Worm (Caenorhabditis elegans): ENCODE results near the gene cpr-1.

cpr-1 gene

DNA sequence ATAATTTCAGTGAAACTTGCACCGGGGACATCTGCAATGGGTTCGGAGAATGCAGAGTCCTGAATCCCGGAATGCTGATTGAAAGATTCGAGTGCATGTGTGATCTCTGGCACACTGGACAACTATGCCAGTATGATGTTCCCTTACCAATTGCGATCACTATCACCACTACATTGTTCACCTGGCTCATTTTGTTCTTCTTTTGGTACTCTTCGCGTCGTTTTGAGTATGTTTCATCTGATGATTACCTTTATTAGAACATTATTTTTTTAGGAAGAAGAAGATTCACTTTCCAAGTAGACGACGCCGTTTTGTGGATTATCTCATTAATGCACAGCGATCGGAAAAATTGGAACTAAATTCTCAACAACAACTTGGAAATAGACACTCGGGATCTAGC lies 31.6 kb upstream of the cpr-1 start:
- TF ChIP-seq ztf-29 (GFP tag; IDR thresholded peaks at IDR 0.05) = no peak
- TF ChIP-seq med-1 (GFP tag; optimal IDR thresholded peaks at IDR 0.05; ENCODE audit: insufficient read depth) = no peak
- TF ChIP-seq cog-1 (tag; optimal IDR thresholded peaks at IDR 0.05) = no peak
- TF ChIP-seq klf-2 (GFP tag; conservative IDR thresholded peaks at IDR 0.05) = no peak
- no peak for TF ChIP-seq flt-1 (GFP tag; IDR thresholded peaks at IDR 0.05)
- no peak for TF ChIP-seq T22C8.4 (GFP tag; IDR thresholded peaks at IDR 0.05)
- TF ChIP-seq tab-1 (GFP tag; IDR thresholded peaks at IDR 0.05) = no peak
- TF ChIP-seq ztf-23 (GFP tag; IDR thresholded peaks at IDR 0.05) = no peak
- TF ChIP-seq ref-1 (GFP tag; conservative IDR thresholded peaks at IDR 0.05) = no peak

DNA sequence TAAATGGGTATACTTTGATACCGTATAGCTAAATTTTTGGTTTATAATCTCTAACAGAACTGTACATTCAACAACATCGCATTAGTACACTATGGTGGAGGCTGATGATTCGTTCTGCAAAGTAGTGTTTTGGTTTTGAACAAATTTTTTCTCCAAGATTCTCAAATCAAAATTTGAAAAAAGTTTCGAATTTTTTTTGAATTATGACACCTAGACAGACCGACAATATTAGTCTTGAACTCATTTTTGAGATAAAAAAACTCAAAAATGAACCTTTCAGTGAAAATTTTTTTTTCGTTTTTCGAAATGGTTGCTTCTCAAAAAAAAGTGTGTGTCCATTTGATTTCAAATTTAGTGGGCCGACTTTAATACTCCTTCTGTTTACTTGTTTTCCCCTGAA lies 29.9 kb upstream of the cpr-1 start:
- no peak for TF ChIP-seq klf-2 (GFP tag; conservative IDR thresholded peaks at IDR 0.05)
- TF ChIP-seq ztf-29 (GFP tag; IDR thresholded peaks at IDR 0.05) = no peak
- TF ChIP-seq ref-1 (GFP tag; conservative IDR thresholded peaks at IDR 0.05) = no peak
- TF ChIP-seq cog-1 (tag; optimal IDR thresholded peaks at IDR 0.05) = no peak
- TF ChIP-seq tab-1 (GFP tag; IDR thresholded peaks at IDR 0.05) = no peak
- TF ChIP-seq T22C8.4 (GFP tag; IDR thresholded peaks at IDR 0.05) = no peak

DNA sequence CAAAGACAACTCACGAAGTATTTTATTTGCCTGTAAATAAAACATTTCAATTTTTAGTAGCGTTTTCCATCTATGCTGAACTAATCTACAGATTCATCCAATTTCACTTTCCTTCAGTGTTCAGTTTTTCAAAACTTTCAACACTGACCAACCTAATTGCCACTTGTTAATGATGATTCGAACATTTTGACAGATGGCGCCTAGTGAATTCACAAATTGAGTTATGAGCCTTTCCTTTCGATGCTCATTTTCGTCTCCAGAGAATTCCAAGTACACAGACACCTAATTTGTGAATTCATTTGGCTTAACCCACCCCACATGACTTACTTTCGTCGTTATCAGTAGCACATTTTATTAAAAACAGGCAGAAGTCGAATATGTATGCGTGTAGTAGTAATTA lies 28.5 kb upstream of the cpr-1 start:
- TF ChIP-seq ztf-23 (GFP tag; IDR thresholded peaks at IDR 0.05) = no peak
- TF ChIP-seq flt-1 (GFP tag; IDR thresholded peaks at IDR 0.05) = no peak
- no peak for TF ChIP-seq cog-1 (tag; optimal IDR thresholded peaks at IDR 0.05)
- TF ChIP-seq tab-1 (GFP tag; IDR thresholded peaks at IDR 0.05) = no peak
- TF ChIP-seq klf-2 (GFP tag; conservative IDR thresholded peaks at IDR 0.05) = no peak
- TF ChIP-seq ref-1 (GFP tag; conservative IDR thresholded peaks at IDR 0.05) = no peak
- no peak for TF ChIP-seq ztf-29 (GFP tag; IDR thresholded peaks at IDR 0.05)
- no peak for TF ChIP-seq med-1 (GFP tag; optimal IDR thresholded peaks at IDR 0.05; ENCODE audit: insufficient read depth)
- no peak for TF ChIP-seq T22C8.4 (GFP tag; IDR thresholded peaks at IDR 0.05)

DNA sequence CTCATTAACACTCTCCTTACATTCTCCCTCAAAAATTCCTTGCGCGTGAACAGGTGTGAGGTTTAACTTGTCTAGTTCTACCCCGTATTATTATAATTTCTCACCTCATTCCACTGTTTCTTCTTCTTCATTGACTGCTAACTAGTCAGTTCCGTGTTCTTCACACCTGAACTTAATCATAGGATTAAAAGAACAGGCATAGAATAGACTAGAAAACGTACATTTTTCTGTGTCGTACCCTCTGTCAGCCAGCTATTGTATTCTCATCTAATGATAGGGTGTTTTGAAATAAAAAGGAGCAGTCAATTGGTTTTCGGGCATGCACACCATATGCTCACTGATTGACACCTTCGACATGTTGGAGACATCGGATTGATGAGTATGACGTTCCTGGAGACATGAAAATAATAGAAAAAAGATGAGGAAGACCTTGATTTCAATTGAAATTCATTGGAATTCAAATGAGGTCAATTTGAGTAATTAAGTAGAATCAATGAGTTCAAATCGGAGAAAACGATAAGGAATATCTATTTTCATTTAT lies 27.9 kb upstream of the cpr-1 start:
- no peak for TF ChIP-seq ztf-23 (GFP tag; IDR thresholded peaks at IDR 0.05)
- no peak for TF ChIP-seq T22C8.4 (GFP tag; IDR thresholded peaks at IDR 0.05)
- no peak for TF ChIP-seq cog-1 (tag; optimal IDR thresholded peaks at IDR 0.05)
- no peak for TF ChIP-seq med-1 (GFP tag; optimal IDR thresholded peaks at IDR 0.05; ENCODE audit: insufficient read depth)
- no peak for TF ChIP-seq ztf-29 (GFP tag; IDR thresholded peaks at IDR 0.05)

DNA sequence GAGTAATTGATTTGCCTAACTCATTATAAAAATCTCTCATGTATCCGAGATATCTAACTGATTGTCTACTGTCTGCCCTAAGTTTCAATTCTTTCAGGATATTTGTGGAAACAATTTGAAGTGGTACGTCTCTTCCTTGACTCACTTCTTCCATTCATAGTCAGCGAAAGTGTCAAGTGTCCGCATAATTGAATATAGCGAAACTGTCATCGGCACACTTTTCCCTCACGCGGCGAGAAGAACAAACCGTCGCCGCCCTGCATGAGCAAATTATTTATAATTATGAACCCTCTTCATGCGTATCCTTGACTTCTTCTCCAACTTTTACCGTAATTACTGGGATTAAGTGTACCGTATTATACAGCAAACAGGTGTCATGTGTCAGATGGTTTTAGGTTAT lies 26.8 kb upstream of the cpr-1 start:
- TF ChIP-seq ztf-29 (GFP tag; IDR thresholded peaks at IDR 0.05) (no peak), cog-1 (tag; optimal IDR thresholded peaks at IDR 0.05) (no peak), med-1 (GFP tag; optimal IDR thresholded peaks at IDR 0.05; ENCODE audit: insufficient read depth) (no peak), T22C8.4 (GFP tag; IDR thresholded peaks at IDR 0.05) (no peak), klf-2 (GFP tag; conservative IDR thresholded peaks at IDR 0.05) (no peak), ref-1 (GFP tag; conservative IDR thresholded peaks at IDR 0.05) (no peak), ztf-23 (GFP tag; IDR thresholded peaks at IDR 0.05) (no peak), tab-1 (GFP tag; IDR thresholded peaks at IDR 0.05) (no peak), flt-1 (GFP tag; IDR thresholded peaks at IDR 0.05) (no peak)

DNA sequence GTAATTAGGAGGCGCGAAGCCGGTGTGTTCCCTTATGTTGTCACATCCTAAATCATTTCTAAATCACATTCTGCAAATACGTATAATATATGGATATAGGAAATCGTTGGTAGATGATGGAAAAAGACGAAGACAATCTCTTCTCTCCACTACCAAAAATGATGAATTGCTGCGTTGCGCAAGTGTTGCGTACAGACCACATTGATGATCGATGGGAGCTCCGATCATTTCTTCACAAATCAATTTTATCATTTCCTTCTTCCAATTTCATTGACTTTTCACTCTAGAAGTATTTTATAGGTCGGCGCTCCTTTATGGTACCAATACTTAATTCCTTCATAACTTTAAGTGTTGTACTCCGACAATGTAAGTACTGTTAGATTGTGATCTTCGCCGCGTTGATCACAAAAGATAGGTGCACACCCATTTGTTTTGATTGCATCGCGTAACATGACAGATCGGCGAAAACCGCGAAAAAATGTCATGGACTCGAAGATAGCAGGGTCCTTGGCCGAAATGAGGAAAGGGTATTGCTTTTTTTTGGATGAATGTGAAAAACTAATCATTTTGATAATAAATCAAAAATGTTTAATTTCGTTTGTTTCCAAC lies 25.7 kb upstream of the cpr-1 start:
- TF ChIP-seq ztf-23 (GFP tag; IDR thresholded peaks at IDR 0.05) = no peak
- no peak for TF ChIP-seq T22C8.4 (GFP tag; IDR thresholded peaks at IDR 0.05)
- TF ChIP-seq klf-2 (GFP tag; conservative IDR thresholded peaks at IDR 0.05) = no peak
- TF ChIP-seq ztf-29 (GFP tag; IDR thresholded peaks at IDR 0.05) = no peak
- no peak for TF ChIP-seq med-1 (GFP tag; optimal IDR thresholded peaks at IDR 0.05; ENCODE audit: insufficient read depth)
- TF ChIP-seq tab-1 (GFP tag; IDR thresholded peaks at IDR 0.05) = no peak
- no peak for TF ChIP-seq flt-1 (GFP tag; IDR thresholded peaks at IDR 0.05)
- TF ChIP-seq cog-1 (tag; optimal IDR thresholded peaks at IDR 0.05) = no peak
- TF ChIP-seq ref-1 (GFP tag; conservative IDR thresholded peaks at IDR 0.05) = no peak

DNA sequence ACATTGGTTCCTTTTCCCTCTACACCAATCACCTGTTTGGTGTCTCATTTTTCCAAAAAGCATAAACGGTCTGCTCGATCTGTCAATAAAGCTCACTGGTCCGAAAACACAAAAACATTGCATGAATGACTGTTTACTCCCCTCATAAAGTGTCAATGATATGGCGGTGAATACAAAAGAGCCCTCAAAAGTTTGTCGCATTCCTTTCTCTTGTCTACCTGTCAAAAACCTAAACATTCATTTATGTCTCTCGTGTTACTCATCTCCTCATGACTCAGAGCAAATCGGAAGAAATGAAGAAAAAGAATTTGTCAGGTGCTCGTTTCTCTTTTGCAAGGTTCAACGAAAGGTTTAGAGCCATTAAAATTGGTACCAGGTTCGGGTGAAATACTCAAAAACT lies 24.1 kb upstream of the cpr-1 start:
- no peak for TF ChIP-seq ref-1 (GFP tag; conservative IDR thresholded peaks at IDR 0.05)
- no peak for TF ChIP-seq klf-2 (GFP tag; conservative IDR thresholded peaks at IDR 0.05)
- TF ChIP-seq med-1 (GFP tag; optimal IDR thresholded peaks at IDR 0.05; ENCODE audit: insufficient read depth) = no peak
- TF ChIP-seq ztf-23 (GFP tag; IDR thresholded peaks at IDR 0.05) = no peak
- no peak for TF ChIP-seq cog-1 (tag; optimal IDR thresholded peaks at IDR 0.05)
- TF ChIP-seq T22C8.4 (GFP tag; IDR thresholded peaks at IDR 0.05) = no peak
- no peak for TF ChIP-seq ztf-29 (GFP tag; IDR thresholded peaks at IDR 0.05)

DNA sequence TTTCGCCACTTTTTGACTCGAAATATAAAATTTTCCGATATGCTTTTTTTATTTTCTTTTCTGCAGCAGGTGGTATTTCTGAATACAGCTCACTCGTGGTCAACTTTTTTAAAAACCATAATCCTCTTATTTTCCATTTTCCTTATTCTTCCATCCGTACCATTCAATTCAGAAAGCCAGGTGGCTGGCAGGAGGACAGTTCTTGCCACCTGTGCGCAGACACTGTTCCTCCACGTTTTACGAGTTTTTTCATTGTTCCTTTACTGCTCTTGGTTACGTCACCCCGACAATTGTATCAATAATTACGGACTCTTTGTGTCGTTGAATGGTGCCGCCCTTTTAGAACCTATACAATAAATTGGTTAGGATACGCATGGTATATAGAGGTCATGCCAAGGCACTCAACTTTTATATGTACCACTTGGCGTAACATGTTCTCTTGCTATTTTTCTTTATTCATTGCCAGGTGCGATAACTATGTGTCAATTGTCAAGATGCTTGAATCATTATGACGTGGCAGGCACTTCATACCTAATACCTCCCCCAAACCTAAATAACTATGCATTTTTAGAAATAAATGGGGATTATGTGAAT lies 22.4 kb upstream of the cpr-1 start:
- TF ChIP-seq flt-1 (GFP tag; IDR thresholded peaks at IDR 0.05) (no peak), tab-1 (GFP tag; IDR thresholded peaks at IDR 0.05) (no peak), ztf-23 (GFP tag; IDR thresholded peaks at IDR 0.05) (no peak), ref-1 (GFP tag; conservative IDR thresholded peaks at IDR 0.05) (no peak), klf-2 (GFP tag; conservative IDR thresholded peaks at IDR 0.05) (no peak), T22C8.4 (GFP tag; IDR thresholded peaks at IDR 0.05) (no peak), med-1 (GFP tag; optimal IDR thresholded peaks at IDR 0.05; ENCODE audit: insufficient read depth) (no peak), cog-1 (tag; optimal IDR thresholded peaks at IDR 0.05) (no peak), ztf-29 (GFP tag; IDR thresholded peaks at IDR 0.05) (no peak)

DNA sequence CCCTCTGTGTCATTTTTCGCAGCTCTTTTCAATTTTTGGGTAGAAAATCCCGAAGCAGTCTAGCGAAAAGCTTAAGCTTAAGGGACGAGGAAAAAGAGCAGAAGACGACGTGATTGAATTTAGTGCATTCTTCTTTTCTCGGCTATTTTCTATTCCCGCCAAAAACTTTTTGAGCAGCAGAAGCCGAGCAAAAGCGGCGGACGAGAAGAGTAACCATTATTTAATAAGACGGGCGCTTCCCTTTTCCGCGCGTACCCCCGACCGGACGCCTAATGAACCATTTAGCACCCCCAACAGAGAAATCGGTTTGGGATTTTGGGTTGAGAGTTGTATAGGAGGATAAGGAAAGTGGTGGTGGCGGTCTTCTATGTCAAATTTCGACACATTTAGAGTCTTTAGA lies 21.7 kb upstream of the cpr-1 start:
- TF ChIP-seq ztf-29 (GFP tag; IDR thresholded peaks at IDR 0.05) = no peak
- TF ChIP-seq ref-1 (GFP tag; conservative IDR thresholded peaks at IDR 0.05) = no peak
- TF ChIP-seq klf-2 (GFP tag; conservative IDR thresholded peaks at IDR 0.05) = no peak
- no peak for TF ChIP-seq med-1 (GFP tag; optimal IDR thresholded peaks at IDR 0.05; ENCODE audit: insufficient read depth)
- no peak for TF ChIP-seq cog-1 (tag; optimal IDR thresholded peaks at IDR 0.05)
- TF ChIP-seq flt-1 (GFP tag; IDR thresholded peaks at IDR 0.05) = no peak
- no peak for TF ChIP-seq tab-1 (GFP tag; IDR thresholded peaks at IDR 0.05)
- no peak for TF ChIP-seq T22C8.4 (GFP tag; IDR thresholded peaks at IDR 0.05)
- no peak for TF ChIP-seq ztf-23 (GFP tag; IDR thresholded peaks at IDR 0.05)

All from whole organism, midembryonic.